Worm (Caenorhabditis elegans) whole organism, young adult: ENCODE data around the gene vang-1.

Experiments
- B0035.1 ChIP-seq: sonication (generic microtip); optimal IDR thresholded peaks from 2 replicates; lab custom pipeline; 2016; ENCODE audit warnings: missing genetic modification characterization, mild to moderate bottlenecking, missing compliant biosample characterization, missing genotype, missing genetic modification reagents
- F22D6.2 ChIP-seq: sonication (generic microtip); optimal IDR thresholded peaks from 2 replicates; lab custom pipeline; 2016; ENCODE audit warnings: mild to moderate bottlenecking, missing genetic modification characterization, missing compliant biosample characterization
- K11D2.4 ChIP-seq: fragments of 200-800 bp; sonication (Bioruptor generic); IDR thresholded peaks from 2 replicates; pipeline ENCODE4 v1.3.6; 2022; ENCODE audit warnings: missing genetic modification reagents, missing genetic modification characterization, missing compliant biosample characterization
- Y53F4B.3 ChIP-seq: fragments of 200-800 bp; sonication (Bioruptor generic); IDR thresholded peaks from 2 replicates; pipeline ENCODE4 v1.3.6; 2022; ENCODE audit warnings: missing genetic modification reagents, missing genetic modification characterization, missing compliant biosample characterization
- Y56A3A.18 ChIP-seq: fragments of 200-800 bp; sonication (Bioruptor generic); IDR thresholded peaks from 2 replicates; pipeline ENCODE4 v1.3.6; 2022; ENCODE audit warnings: missing genetic modification reagents, missing genetic modification characterization, missing compliant biosample characterization
- Y95B8A.8 ChIP-seq: fragments of 200-800 bp; sonication (Bioruptor generic); IDR thresholded peaks from 2 replicates; pipeline ENCODE4 v1.3.6; 2022; ENCODE audit warnings: missing genetic modification reagents, missing genetic modification characterization, missing compliant biosample characterization
- ZK185.1 ChIP-seq: sonication (generic microtip); optimal IDR thresholded peaks from 2 replicates; lab custom pipeline; 2016; ENCODE audit warnings: mild to moderate bottlenecking, missing genetic modification characterization, missing compliant biosample characterization; ENCODE audit not compliant: poor library complexity, severe bottlenecking
- atf-7 ChIP-seq: sonication (generic microtip); optimal IDR thresholded peaks from 2 replicates; lab custom pipeline; 2017; ENCODE audit warnings: mild to moderate bottlenecking, missing genetic modification characterization, missing compliant biosample characterization
- attf-3 ChIP-seq: fragments of 200-800 bp; sonication (Bioruptor generic); conservative IDR thresholded peaks from 2 replicates; pipeline ENCODE4 v1.3.6; 2022; ENCODE audit warnings: missing genetic modification reagents, missing genetic modification characterization, missing compliant biosample characterization
- cebp-1 ChIP-seq, 2 experiments: fragments of 200-800 bp in 1 of 2; sonication (Bioruptor generic) in 1 of 2; sonication (generic microtip) in 1 of 2; IDR thresholded peaks in 1 of 2; optimal IDR thresholded peaks in 1 of 2; 2 replicates each; pipeline versions ENCODE4 v1.3.6 to Lab custom; 2017 to 2022; ENCODE audit warnings: missing compliant biosample characterization in 2 of 2, missing genetic modification characterization in 2 of 2, mild to moderate bottlenecking in 1 of 2, missing genetic modification reagents in 1 of 2, moderate library complexity in 1 of 2
- dox-1 ChIP-seq: fragments of 200-800 bp; sonication (Bioruptor generic); IDR thresholded peaks from 2 replicates; pipeline ENCODE4 v1.3.6; 2022; ENCODE audit warnings: missing genetic modification reagents, missing genetic modification characterization, missing compliant biosample characterization
- egl-44 ChIP-seq: fragments of 200-800 bp; sonication (Bioruptor generic); IDR thresholded peaks from 2 replicates; pipeline ENCODE4 v1.3.6; 2022; ENCODE audit warnings: missing genetic modification reagents, missing genetic modification characterization, missing compliant biosample characterization
- ets-4 ChIP-seq: fragments of 200-800 bp; sonication (Bioruptor generic); optimal IDR thresholded peaks from 2 replicates; lab custom pipeline; 2018; ENCODE audit warnings: mild to moderate bottlenecking, missing genetic modification characterization, missing compliant biosample characterization
- gei-17 ChIP-seq: fragments of 200-800 bp; sonication (Bioruptor generic); optimal IDR thresholded peaks from 2 replicates; lab custom pipeline; 2018; ENCODE audit warnings: mild to moderate bottlenecking, missing genetic modification characterization, missing compliant biosample characterization
- let-607 ChIP-seq, 2 experiments: fragments of 200-800 bp in 1 of 2; sonication (Bioruptor generic) in 1 of 2; sonication (generic microtip) in 1 of 2; optimal IDR thresholded peaks; 2 replicates each; lab custom pipeline; 2016 to 2018; ENCODE audit warnings: mild to moderate bottlenecking in 2 of 2, missing compliant biosample characterization in 2 of 2, missing genetic modification characterization in 2 of 2, moderate library complexity in 2 of 2, missing genotype in 1 of 2
- lin-26 ChIP-seq: fragments of 200-800 bp; sonication (Bioruptor generic); IDR thresholded peaks from 2 replicates; pipeline ENCODE4 v1.3.6; 2022; ENCODE audit warnings: missing genetic modification reagents, missing genetic modification characterization, missing compliant biosample characterization
- lin-40 ChIP-seq: sonication (generic microtip); optimal IDR thresholded peaks from 2 replicates; lab custom pipeline; 2016; ENCODE audit warnings: missing genetic modification characterization, mild to moderate bottlenecking, missing compliant biosample characterization, missing genotype, missing genetic modification reagents
- madf-10 ChIP-seq: sonication (generic microtip); optimal IDR thresholded peaks from 2 replicates; lab custom pipeline; 2016; ENCODE audit warnings: mild to moderate bottlenecking, missing genetic modification characterization, missing compliant biosample characterization
- nhr-120 ChIP-seq: fragments of 200-800 bp; sonication (Bioruptor generic); IDR thresholded peaks from 2 replicates; pipeline ENCODE4 v1.3.6; 2022; ENCODE audit warnings: missing genetic modification characterization, missing compliant biosample characterization
- nhr-179 ChIP-seq: sonication (generic microtip); optimal IDR thresholded peaks from 2 replicates; lab custom pipeline; 2016; ENCODE audit warnings: mild to moderate bottlenecking, missing genetic modification characterization, missing compliant biosample characterization
- nhr-80 ChIP-seq: sonication (generic microtip); optimal IDR thresholded peaks from 2 replicates; lab custom pipeline; 2016; ENCODE audit warnings: missing genetic modification characterization, missing compliant biosample characterization
- nhr-90 ChIP-seq: sonication (generic microtip); optimal IDR thresholded peaks from 2 replicates; lab custom pipeline; 2016; ENCODE audit warnings: missing genotype, mild to moderate bottlenecking, missing genetic modification characterization, missing compliant biosample characterization
- rec-8 ChIP-seq, 2 experiments: sonication (generic microtip); optimal IDR thresholded peaks; 2 replicates each; lab custom pipeline; 2016; ENCODE audit warnings: mild to moderate bottlenecking in 2 of 2, missing genetic modification characterization in 2 of 2, missing genetic modification reagents in 2 of 2, missing genotype in 2 of 2, missing biosample characterization in 1 of 2, missing compliant biosample characterization in 1 of 2, moderate library complexity in 1 of 2
- repo-1 ChIP-seq: sonication (generic microtip); optimal IDR thresholded peaks from 2 replicates; lab custom pipeline; 2017; ENCODE audit warnings: mild to moderate bottlenecking, missing genetic modification characterization, missing compliant biosample characterization
- snpc-1.1 ChIP-seq: sonication (generic microtip); optimal IDR thresholded peaks from 2 replicates; lab custom pipeline; 2017; ENCODE audit warnings: missing genetic modification characterization, mild to moderate bottlenecking, missing compliant biosample characterization, antibody characterized with exemption, moderate library complexity, missing genotype, missing genetic modification reagents; ENCODE audit not compliant: insufficient read depth
- somi-1 ChIP-seq: fragments of 200-800 bp; sonication (Bioruptor generic); optimal IDR thresholded peaks from 2 replicates; lab custom pipeline; 2018; ENCODE audit warnings: mild to moderate bottlenecking, missing genetic modification characterization, missing compliant biosample characterization
- tbx-9 ChIP-seq: sonication (generic microtip); optimal IDR thresholded peaks from 2 replicates; lab custom pipeline; 2016; ENCODE audit warnings: borderline replicate concordance, missing genetic modification characterization, inconsistent platforms, missing compliant biosample characterization
- zfh-2 ChIP-seq: fragments of 200-800 bp; sonication (Bioruptor generic); conservative IDR thresholded peaks from 2 replicates; pipeline ENCODE4 v1.3.6; 2022; ENCODE audit warnings: missing genetic modification reagents, missing genetic modification characterization, missing compliant biosample characterization
- ztf-25 ChIP-seq: fragments of 200-800 bp; sonication (Bioruptor generic); IDR thresholded peaks from 2 replicates; pipeline ENCODE4 v1.3.6; 2022; ENCODE audit warnings: missing genetic modification reagents, missing genetic modification characterization, missing compliant biosample characterization
- ztf-6 ChIP-seq: fragments of 200-800 bp; sonication (Bioruptor generic); IDR thresholded peaks from 2 replicates; pipeline ENCODE4 v1.3.6; 2022; ENCODE audit warnings: missing genetic modification reagents, missing genetic modification characterization, missing compliant biosample characterization

Gene vang-1

ce11 chrX:2885318-2885908 lies at the start of gene vang-1:
Gene vang-1 (plus strand): TSS chrX:2885858.
- TF ChIP-seq zfh-2 (GFP tag; lab: Robert Waterston, UW) (peak; percentile 82), ztf-6 (GFP tag; lab: Robert Waterston, UW) (0 out of 2 replicates have a peak, but pooled peaks have one; percentile 41), ztf-25 (no peak), Y56A3A.18 (GFP tag; lab: Robert Waterston, UW) (peak; percentile 55; the same call in 1 of the 2 replicates), F22D6.2 (tag; lab: Kevin White, UChicago) (no peak)

- TF ChIP-seq Y95B8A.8: no peak
- peak; percentile 78 for TF ChIP-seq nhr-80 (tag; lab: Kevin White, UChicago)
- no peak for TF ChIP-seq rec-8 (tag; optimal IDR thresholded peaks at IDR 0.05; lab: Kevin White, UChicago)
- TF ChIP-seq ets-4 (GFP tag; lab: Kevin White, UChicago): no peak
- TF ChIP-seq B0035.1 (tag; lab: Kevin White, UChicago): no peak
- no peak for TF ChIP-seq madf-10 (tag; lab: Kevin White, UChicago)
- TF ChIP-seq attf-3 (GFP tag; lab: Robert Waterston, UW): no peak
- TF ChIP-seq nhr-179 (tag; lab: Kevin White, UChicago): no peak
- no peak for TF ChIP-seq Y56A3A.18 (GFP tag; lab: Robert Waterston, UW)
- TF ChIP-seq gei-17 (GFP tag; lab: Kevin White, UChicago): no peak
- no peak for TF ChIP-seq lin-40 (tag; lab: Kevin White, UChicago)
- no peak for TF ChIP-seq repo-1 (tag; lab: Kevin White, UChicago)
- no peak for TF ChIP-seq tbx-9 (tag; lab: Kevin White, UChicago)
- no peak for TF ChIP-seq nhr-120 (GFP tag; lab: Robert Waterston, UW)
- TF ChIP-seq K11D2.4 (GFP tag; lab: Robert Waterston, UW): no peak
- TF ChIP-seq nhr-90 (tag; lab: Kevin White, UChicago): no peak
- TF ChIP-seq let-607 (tag; optimal IDR thresholded peaks at IDR 0.05; lab: Kevin White, UChicago): peak in 1 of 2 experiments; percentile 33
- TF ChIP-seq dox-1 (GFP tag; lab: Robert Waterston, UW): 0 out of 2 replicates have a peak, but pooled peaks have one; percentile 45
- no peak for TF ChIP-seq Y53F4B.3 (GFP tag; lab: Robert Waterston, UW)
- no peak for TF ChIP-seq egl-44 (GFP tag; lab: Robert Waterston, UW)
- TF ChIP-seq atf-7 (tag; lab: Kevin White, UChicago): peak; percentile 61
- TF ChIP-seq ZK185.1 (tag; lab: Kevin White, UChicago): peak; percentile 11
- TF ChIP-seq snpc-1.1 (tag; lab: Kevin White, UChicago): no peak
- no peak for TF ChIP-seq somi-1
- TF ChIP-seq, all 124 proteins: peak for 5
Observed at ce11 chrX:2836770-2837169, 48.9 kb upstream of the vang-1 start.

ce11 chrX:2837477-2837876 lies 48.2 kb upstream of the vang-1 start:
- TF ChIP-seq let-607 (tag; optimal IDR thresholded peaks at IDR 0.05; lab: Kevin White, UChicago) (peak in 1 of 2 experiments; percentile 69), nhr-80 (tag; lab: Kevin White, UChicago) (peak; percentile 3), Y56A3A.18 (GFP tag; lab: Robert Waterston, UW) (no peak), cebp-1 (GFP tag; IDR thresholded peaks at IDR 0.05; lab: Robert Waterston, UW) (peak; percentile 89), cebp-1 (tag; optimal IDR thresholded peaks at IDR 0.05; lab: Kevin White, UChicago) (peak; percentile 89)

ce11 chrX:2838619-2839018 lies 47.0 kb upstream of the vang-1 start:
- TF ChIP-seq nhr-80 (tag; lab: Kevin White, UChicago) (peak; percentile 79), lin-26 (GFP tag; lab: Robert Waterston, UW) (no peak)
